Worm (Caenorhabditis elegans) whole organism, L1 larva: Measurements from ENCODE around the gene hlh-3.

Experiments used
- C04F5.9 ChIP-seq: sonication (generic microtip); optimal IDR thresholded peaks from 2 replicates; lab custom pipeline; 2016; ENCODE audit warnings: missing genetic modification characterization, missing compliant biosample characterization
- C16A3.4 ChIP-seq: fragments of 150-350 bp; optimal IDR thresholded peaks from 2 replicates; lab custom pipeline; 2014; ENCODE audit warnings: missing biosample characterization, missing genetic modification characterization
- C34B4.2 ChIP-seq: sonication (generic microtip); optimal IDR thresholded peaks from 2 replicates; lab custom pipeline; 2017; ENCODE audit warnings: mild to moderate bottlenecking, missing genetic modification characterization, missing compliant biosample characterization
- F16B12.6 ChIP-seq: fragments of 150-350 bp; optimal IDR thresholded peaks from 2 replicates; lab custom pipeline; 2014; ENCODE audit warnings: missing biosample characterization, missing genetic modification characterization
- Y116A8C.19 ChIP-seq: sonication (generic microtip); optimal IDR thresholded peaks from 2 replicates; lab custom pipeline; 2016; ENCODE audit warnings: missing compliant biosample characterization, missing genetic modification characterization, borderline replicate concordance
- alr-1 ChIP-seq: fragments of 200-800 bp; sonication (Bioruptor generic); optimal IDR thresholded peaks from 2 replicates; lab custom pipeline; 2018; ENCODE audit warnings: borderline replicate concordance, mild to moderate bottlenecking, missing genetic modification characterization, missing compliant biosample characterization
- ceh-8 ChIP-seq: fragments of 200-800 bp; sonication (Bioruptor generic); optimal IDR thresholded peaks from 2 replicates; lab custom pipeline; 2018; ENCODE audit warnings: mild to moderate bottlenecking, missing genetic modification characterization, moderate library complexity, missing compliant biosample characterization
- ceh-82 ChIP-seq, 3 experiments: fragments of 150-350 bp in 1 of 3; sonication (generic microtip) in 2 of 3; optimal IDR thresholded peaks; 2 replicates each; lab custom pipeline; 2014 to 2017; ENCODE audit warnings: missing biosample characterization in 3 of 3, missing genetic modification characterization in 3 of 3
- ceh-90 ChIP-seq: sonication (generic microtip); optimal IDR thresholded peaks from 2 replicates; lab custom pipeline; 2016; ENCODE audit warnings: missing genetic modification characterization, missing compliant biosample characterization
- ces-1 ChIP-seq: fragments of 150-350 bp; optimal IDR thresholded peaks from 2 replicates; lab custom pipeline; 2014; ENCODE audit warnings: missing biosample characterization, missing genetic modification reagents, missing genetic modification characterization
- dpl-1 ChIP-seq, 3 experiments: fragments of 150-350 bp in 2 of 3; sonication (generic microtip) in 1 of 3; optimal IDR thresholded peaks; 2 replicates each; lab custom pipeline; 2014 to 2017; ENCODE audit warnings: missing biosample characterization in 3 of 3, missing genetic modification characterization in 3 of 3, missing genetic modification reagents in 3 of 3
- efl-3 ChIP-seq: fragments of 200-800 bp; sonication (Bioruptor generic); optimal IDR thresholded peaks from 2 replicates; lab custom pipeline; 2018; ENCODE audit warnings: mild to moderate bottlenecking, missing genetic modification characterization, missing compliant biosample characterization
- egl-27 ChIP-seq, 2 experiments: fragments of 150-350 bp in 1 of 2; sonication (generic microtip); optimal IDR thresholded peaks; 3 replicates each; lab custom pipeline; 2017 to 2018; ENCODE audit warnings: missing biosample characterization in 2 of 2, missing genetic modification characterization in 2 of 2, missing genetic modification reagents in 2 of 2
- elt-2 ChIP-seq: sonication (generic microtip); optimal IDR thresholded peaks from 2 replicates; lab custom pipeline; 2016; ENCODE audit warnings: missing genetic modification characterization, mild to moderate bottlenecking, inconsistent platforms, missing compliant biosample characterization, missing genetic modification reagents
- fkh-10 ChIP-seq: sonication (generic microtip); optimal IDR thresholded peaks from 2 replicates; lab custom pipeline; 2017; ENCODE audit warnings: missing biosample characterization, missing genetic modification reagents, missing genetic modification characterization
- hlh-17 ChIP-seq: fragments of 200-800 bp; sonication (Bioruptor generic); optimal IDR thresholded peaks from 2 replicates; lab custom pipeline; 2018; ENCODE audit warnings: missing genetic modification characterization, mild to moderate bottlenecking, missing compliant biosample characterization, moderate library complexity, borderline replicate concordance
- hpl-2 ChIP-seq: fragments of 150-350 bp; optimal IDR thresholded peaks from 2 replicates; lab custom pipeline; 2014; ENCODE audit warnings: missing biosample characterization, missing genetic modification reagents, missing genetic modification characterization
- irx-1 ChIP-seq: sonication (generic microtip); optimal IDR thresholded peaks from 2 replicates; lab custom pipeline; 2016; ENCODE audit warnings: missing genetic modification characterization, missing compliant biosample characterization
- jun-1 ChIP-seq: fragments of 150-350 bp; optimal IDR thresholded peaks from 2 replicates; lab custom pipeline; 2014; ENCODE audit warnings: missing biosample characterization, missing genetic modification reagents, missing genetic modification characterization
- lin-14 ChIP-seq: fragments of 200-800 bp; sonication (Bioruptor generic); optimal IDR thresholded peaks from 2 replicates; lab custom pipeline; 2018; ENCODE audit warnings: mild to moderate bottlenecking, missing genetic modification characterization, moderate library complexity, missing compliant biosample characterization
- lin-15B ChIP-seq: fragments of 150-350 bp; sonication (generic microtip); optimal IDR thresholded peaks from 3 replicates; lab custom pipeline; 2014; ENCODE audit warnings: missing biosample characterization, missing genetic modification characterization
- lin-35 ChIP-seq, 2 experiments: fragments of 150-350 bp; optimal IDR thresholded peaks; 2 replicates each; lab custom pipeline; 2014; ENCODE audit warnings: missing biosample characterization in 2 of 2, missing genetic modification characterization in 2 of 2, missing genetic modification reagents in 2 of 2
- lir-3 ChIP-seq: sonication (generic microtip); optimal IDR thresholded peaks from 2 replicates; lab custom pipeline; 2016; ENCODE audit warnings: mild to moderate bottlenecking, missing genetic modification characterization, moderate library complexity, missing compliant biosample characterization; ENCODE audit not compliant: poor library complexity
- mab-9 ChIP-seq: fragments of 200-800 bp; sonication (Bioruptor generic); IDR thresholded peaks from 2 replicates; pipeline ENCODE4 v1.3.6; 2022; ENCODE audit warnings: missing genetic modification reagents, missing genetic modification characterization, missing compliant biosample characterization
- mdl-1 ChIP-seq, 2 experiments: fragments of 150-350 bp; optimal IDR thresholded peaks; 2 replicates each; lab custom pipeline; 2014 to 2017; ENCODE audit warnings: missing biosample characterization in 2 of 2, missing genetic modification characterization in 2 of 2, inconsistent platforms in 1 of 2
- mep-1 ChIP-seq: fragments of 150-350 bp; optimal IDR thresholded peaks from 2 replicates; lab custom pipeline; 2014; ENCODE audit warnings: missing biosample characterization, missing genetic modification characterization
- nhr-11 ChIP-seq: fragments of 150-350 bp; optimal IDR thresholded peaks from 2 replicates; lab custom pipeline; 2014; ENCODE audit warnings: missing biosample characterization, missing genetic modification characterization
- nhr-19 ChIP-seq: fragments of 200-800 bp; sonication (Bioruptor generic); conservative IDR thresholded peaks from 2 replicates; pipeline ENCODE4 v1.3.6; 2022; ENCODE audit warnings: missing genetic modification characterization, missing compliant biosample characterization
- nhr-20 ChIP-seq: sonication (generic microtip); optimal IDR thresholded peaks from 2 replicates; lab custom pipeline; 2016; ENCODE audit warnings: mild to moderate bottlenecking, missing genetic modification characterization, missing compliant biosample characterization
- nhr-28 ChIP-seq: fragments of 150-350 bp; optimal IDR thresholded peaks from 2 replicates; lab custom pipeline; 2014; ENCODE audit warnings: missing biosample characterization, missing genetic modification characterization
- nhr-76 ChIP-seq: sonication (generic microtip); optimal IDR thresholded peaks from 2 replicates; lab custom pipeline; 2017; ENCODE audit warnings: missing biosample characterization, missing genetic modification characterization
- nhr-77 ChIP-seq: fragments of 150-350 bp; optimal IDR thresholded peaks from 2 replicates; lab custom pipeline; 2014; ENCODE audit warnings: missing biosample characterization, missing genetic modification characterization
- nhr-84 ChIP-seq: sonication (generic microtip); optimal IDR thresholded peaks from 2 replicates; lab custom pipeline; 2017; ENCODE audit warnings: missing biosample characterization, missing genetic modification characterization
- nhr-90 ChIP-seq: sonication (generic microtip); optimal IDR thresholded peaks from 2 replicates; lab custom pipeline; 2016; ENCODE audit warnings: mild to moderate bottlenecking, missing genetic modification characterization, missing compliant biosample characterization; ENCODE audit not compliant: poor library complexity
- pag-3 ChIP-seq: sonication (generic microtip); optimal IDR thresholded peaks from 2 replicates; lab custom pipeline; 2017; ENCODE audit warnings: missing genetic modification characterization, mild to moderate bottlenecking, missing compliant biosample characterization, antibody characterized with exemption, borderline replicate concordance; ENCODE audit not compliant: insufficient read depth
- pax-3 ChIP-seq: fragments of 200-800 bp; sonication (Bioruptor generic); optimal IDR thresholded peaks from 2 replicates; lab custom pipeline; 2018; ENCODE audit warnings: mild to moderate bottlenecking, missing genetic modification characterization, moderate library complexity, missing compliant biosample characterization
- pqm-1 ChIP-seq: sonication (generic microtip); optimal IDR thresholded peaks from 3 replicates; lab custom pipeline; 2017; ENCODE audit warnings: missing biosample characterization, missing genetic modification characterization
- rnt-1 ChIP-seq: sonication (generic microtip); optimal IDR thresholded peaks from 2 replicates; lab custom pipeline; 2016; ENCODE audit warnings: mild to moderate bottlenecking, missing genetic modification characterization, moderate library complexity, missing compliant biosample characterization
- snpc-4 ChIP-seq: fragments of 150-350 bp; optimal IDR thresholded peaks from 2 replicates; lab custom pipeline; 2014; ENCODE audit warnings: missing biosample characterization, missing genetic modification characterization
- snu-23 ChIP-seq: sonication (generic microtip); optimal IDR thresholded peaks from 2 replicates; lab custom pipeline; 2016; ENCODE audit warnings: missing genetic modification characterization, missing compliant biosample characterization
- sox-4 ChIP-seq: sonication (generic microtip); optimal IDR thresholded peaks from 2 replicates; lab custom pipeline; 2016; ENCODE audit warnings: missing genetic modification characterization, missing compliant biosample characterization
- sup-37 ChIP-seq: fragments of 200-800 bp; sonication (Bioruptor generic); optimal IDR thresholded peaks from 2 replicates; lab custom pipeline; 2018; ENCODE audit warnings: mild to moderate bottlenecking, missing genetic modification characterization, missing compliant biosample characterization
- swsn-7 ChIP-seq: sonication (generic microtip); optimal IDR thresholded peaks from 2 replicates; lab custom pipeline; 2016; ENCODE audit warnings: missing genetic modification characterization, missing compliant biosample characterization
- tbx-2 ChIP-seq: sonication (generic microtip); optimal IDR thresholded peaks from 2 replicates; lab custom pipeline; 2016; ENCODE audit warnings: missing genetic modification characterization, missing compliant biosample characterization
- unc-130 ChIP-seq: fragments of 150-350 bp; optimal IDR thresholded peaks from 2 replicates; lab custom pipeline; 2017; ENCODE audit warnings: missing biosample characterization, missing genetic modification characterization, inconsistent platforms
- unc-62 ChIP-seq: fragments of 150-350 bp; optimal IDR thresholded peaks from 2 replicates; lab custom pipeline; 2014; ENCODE audit warnings: missing biosample characterization, missing genetic modification reagents, missing genetic modification characterization
- unc-86 ChIP-seq: sonication (generic microtip); optimal IDR thresholded peaks from 2 replicates; lab custom pipeline; 2016; ENCODE audit warnings: missing genetic modification characterization, missing compliant biosample characterization
- unc-98 ChIP-seq: fragments of 200-800 bp; sonication (Bioruptor generic); IDR thresholded peaks from 2 replicates; pipeline ENCODE4 v1.3.6; 2022; ENCODE audit warnings: missing genetic modification characterization, missing compliant biosample characterization
- vab-15 ChIP-seq: sonication (generic microtip); optimal IDR thresholded peaks from 2 replicates; lab custom pipeline; 2017; ENCODE audit warnings: missing genotype, mild to moderate bottlenecking, missing genetic modification characterization, missing compliant biosample characterization
- zag-1 ChIP-seq: fragments of 150-350 bp; optimal IDR thresholded peaks from 2 replicates; lab custom pipeline; 2014; ENCODE audit warnings: missing biosample characterization, missing genetic modification characterization
- ztf-4 ChIP-seq: fragments of 150-350 bp; optimal IDR thresholded peaks from 2 replicates; lab custom pipeline; 2014; ENCODE audit warnings: missing biosample characterization, missing genetic modification characterization

The hlh-3 gene

ce11 chrII:9057035-9057668 lies 29.3 kb upstream of the hlh-3 start, which contains the start of gene rpl-32:
rpl-32 (minus strand) TSS chrII:9057085.
- TF ChIP-seq pqm-1 (tag; lab: Kevin White, UChicago) (no peak), ceh-82 (tag; optimal IDR thresholded peaks at IDR 0.05; lab: Kevin White, UChicago) (peak in 2 of 3 experiments; percentile 64 to 88), tbx-2 (tag; lab: Kevin White, UChicago) (peak; percentile 72), dpl-1 (GFP tag; optimal IDR thresholded peaks at IDR 0.05; lab: Kevin White, UChicago) (peak; percentile 63 to 80 (median 76)), ztf-4 (tag; lab: Kevin White, UChicago) (peak; percentile 8), snu-23 (GFP tag; lab: Kevin White, UChicago) (peak; percentile 82), snpc-4 (tag; lab: Kevin White, UChicago) (peak; percentile 73), unc-62 (no peak), egl-27 (tag; optimal IDR thresholded peaks at IDR 0.05; lab: Kevin White, UChicago) (no peak), lin-35 (GFP tag; optimal IDR thresholded peaks at IDR 0.05; lab: Kevin White, UChicago) (peak; percentile 76 to 90), nhr-77 (peak; percentile 69), hpl-2 (peak; percentile 42), Y116A8C.19 (tag; lab: Kevin White, UChicago) (no peak), mep-1 (peak; percentile 92), F16B12.6 (tag; lab: Kevin White, UChicago) (peak; percentile 83), irx-1 (peak; percentile 42), zag-1 (tag; lab: Kevin White, UChicago) (no peak), fkh-10 (GFP tag; lab: Kevin White, UChicago) (peak; percentile 19), pag-3 (tag; lab: Kevin White, UChicago) (no peak), C16A3.4 (tag; lab: Kevin White, UChicago) (peak; percentile 90), lir-3 (tag; lab: Kevin White, UChicago) (no peak), swsn-7 (tag; lab: Kevin White, UChicago) (peak; percentile 67), nhr-19 (GFP tag; lab: Robert Waterston, UW) (peak; percentile 65), nhr-11 (no peak), rnt-1 (tag; lab: Kevin White, UChicago) (peak; percentile 78), nhr-28 (no peak), efl-3 (GFP tag; lab: Kevin White, UChicago) (no peak), ceh-90 (tag; lab: Kevin White, UChicago) (no peak), hlh-17 (GFP tag; lab: Kevin White, UChicago) (no peak), lin-15B (peak; percentile 91), alr-1 (tag; lab: Kevin White, UChicago) (no peak), C04F5.9 (tag; lab: Kevin White, UChicago) (no peak), unc-86 (tag; lab: Kevin White, UChicago) (peak; percentile 42), nhr-20 (tag; lab: Kevin White, UChicago) (peak; percentile 76), sox-4 (tag; lab: Kevin White, UChicago) (no peak), vab-15 (tag; lab: Kevin White, UChicago) (peak; percentile 64), sup-37 (GFP tag; lab: Kevin White, UChicago) (no peak), mdl-1 (tag; optimal IDR thresholded peaks at IDR 0.05; lab: Kevin White, UChicago) (peak in 1 of 2 experiments; percentile 69), unc-130 (tag; lab: Kevin White, UChicago) (peak; percentile 61), ceh-8 (GFP tag; lab: Kevin White, UChicago) (no peak), nhr-90 (tag; lab: Kevin White, UChicago) (peak; percentile 61), mab-9 (GFP tag; lab: Robert Waterston, UW) (no peak), elt-2 (no peak), nhr-76 (tag; lab: Kevin White, UChicago) (no peak), nhr-84 (no peak), pax-3 (tag; lab: Kevin White, UChicago) (no peak), unc-98 (GFP tag; lab: Robert Waterston, UW) (no peak), C34B4.2 (tag; lab: Kevin White, UChicago) (no peak), lin-14 (GFP tag; lab: Kevin White, UChicago) (peak; percentile 87), jun-1 (no peak), ces-1 (GFP tag; lab: Kevin White, UChicago) (no peak)
